Fruit fly (Drosophila melanogaster) Kc167 (cell line): ENCODE data around the gene CG7115.

ENCODE experiments used
- Myc ChIP-seq: fragments of >200 bp; optimal IDR thresholded peaks from 2 replicates; lab custom pipeline; 2017; ENCODE audit warnings: missing external identifiers
- Sin3A ChIP-seq: fragments of >200 bp; optimal IDR thresholded peaks from 2 replicates; lab custom pipeline; 2018; ENCODE audit warnings: missing external identifiers
- h ChIP-seq: fragments of >200 bp; optimal IDR thresholded peaks from 3 replicates; lab custom pipeline; 2018; ENCODE audit warnings: missing external identifiers
- insv ChIP-seq: fragments of >200 bp; optimal IDR thresholded peaks from 3 replicates; lab custom pipeline; 2018; ENCODE audit warnings: missing external identifiers
- psq ChIP-seq: fragments of >200 bp; optimal IDR thresholded peaks from 2 replicates; lab custom pipeline; 2017; ENCODE audit warnings: missing external identifiers
- ttk ChIP-seq: sonication (Bioruptor generic); optimal IDR thresholded peaks from 2 replicates; lab custom pipeline; 2017; ENCODE audit warnings: missing external identifiers

Gene CG7115

dm6 chr2L:7820851-7821250 lies at the start of gene CG7115:
Gene CG7115 (plus strand): TSS chr2L:7821151.
- TF ChIP-seq psq (no peak), insv (lab: Kevin White, UChicago) (no peak), ttk (lab: Kevin White, UChicago) (no peak)

dm6 chr2L:7771891-7772290 lies 49.1 kb upstream of the CG7115 start:
- TF ChIP-seq Myc (lab: Kevin White, UChicago) (no peak), insv (lab: Kevin White, UChicago) (no peak), psq (no peak), h (no peak), ttk (lab: Kevin White, UChicago) (no peak), Sin3A (lab: Kevin White, UChicago) (no peak)

dm6 chr2L:7775260-7775659 lies 45.7 kb upstream of the CG7115 start:
- TF ChIP-seq insv (lab: Kevin White, UChicago) (no peak), Myc (lab: Kevin White, UChicago) (no peak), ttk (lab: Kevin White, UChicago) (no peak), psq (no peak), h (no peak), Sin3A (lab: Kevin White, UChicago) (no peak)

dm6 chr2L:7777979-7778692 lies 42.8 kb upstream of the CG7115 start, which contains the start of gene CG7179:
Gene CG7179 (minus strand): TSS chr2L:7778029.
- no peak for TF ChIP-seq insv (lab: Kevin White, UChicago)
- no peak for TF ChIP-seq Myc (lab: Kevin White, UChicago)
- TF ChIP-seq psq: no peak
- TF ChIP-seq h: no peak
- no peak for TF ChIP-seq ttk (lab: Kevin White, UChicago)
- no peak for TF ChIP-seq Sin3A (lab: Kevin White, UChicago)

- TF ChIP-seq Myc (lab: Kevin White, UChicago): no peak
- TF ChIP-seq h: no peak
- no peak for TF ChIP-seq Sin3A (lab: Kevin White, UChicago)
- TF ChIP-seq insv (lab: Kevin White, UChicago): no peak
- no peak for TF ChIP-seq ttk (lab: Kevin White, UChicago)
- no peak for TF ChIP-seq psq
These were observed 41.2 kb upstream of the CG7115 start, which contains the start of gene Uro for dm6 chr2L:7779785-7780184. Gene Uro (plus strand): TSS chr2L:7780085.

- TF ChIP-seq h (no peak), Sin3A (lab: Kevin White, UChicago) (no peak), psq (no peak), ttk (lab: Kevin White, UChicago) (no peak), insv (lab: Kevin White, UChicago) (no peak), Myc (lab: Kevin White, UChicago) (no peak)
These were observed 39.8 kb upstream of the CG7115 start, which contains the start of gene CG7164 for dm6 chr2L:7781165-7781564. Gene CG7164 (plus strand): TSS chr2L:7781465.

dm6 chr2L:7782788-7783401 lies 38.1 kb upstream of the CG7115 start, which contains the start of gene Brd7-9:
Gene Brd7-9 (plus strand): TSS chr2L:7782865.
- TF ChIP-seq h (no peak), psq (no peak), ttk (lab: Kevin White, UChicago) (no peak), Myc (lab: Kevin White, UChicago) (no peak), insv (lab: Kevin White, UChicago) (no peak), Sin3A (lab: Kevin White, UChicago) (no peak)

- no peak for TF ChIP-seq psq
- TF ChIP-seq Sin3A (lab: Kevin White, UChicago): no peak
- TF ChIP-seq ttk (lab: Kevin White, UChicago): no peak
- TF ChIP-seq h: no peak
- TF ChIP-seq Myc (lab: Kevin White, UChicago): no peak
- TF ChIP-seq insv (lab: Kevin White, UChicago): no peak
These were observed 31.9 kb upstream of the CG7115 start for dm6 chr2L:7788952-7789466.

- TF ChIP-seq Myc (lab: Kevin White, UChicago) (no peak), h (no peak), psq (no peak), Sin3A (lab: Kevin White, UChicago) (no peak), insv (lab: Kevin White, UChicago) (no peak), ttk (lab: Kevin White, UChicago) (no peak)
These were observed 30.9 kb upstream of the CG7115 start for dm6 chr2L:7790081-7790447.

dm6 chr2L:7790448-7791355 lies 30.2 kb upstream of the CG7115 start, which contains the start of gene CG7149:
Gene CG7149 (minus strand): TSS chr2L:7790557.
- no peak for TF ChIP-seq psq
- no peak for TF ChIP-seq Myc (lab: Kevin White, UChicago)
- TF ChIP-seq ttk (lab: Kevin White, UChicago): no peak
- no peak for TF ChIP-seq h
- TF ChIP-seq insv (lab: Kevin White, UChicago): no peak
- no peak for TF ChIP-seq Sin3A (lab: Kevin White, UChicago)

- no peak for TF ChIP-seq Sin3A (lab: Kevin White, UChicago)
- no peak for TF ChIP-seq h
- TF ChIP-seq ttk (lab: Kevin White, UChicago): no peak
- TF ChIP-seq Myc (lab: Kevin White, UChicago): no peak
- TF ChIP-seq psq: no peak
- TF ChIP-seq insv (lab: Kevin White, UChicago): no peak
These were observed 29.6 kb upstream of the CG7115 start for dm6 chr2L:7791356-7791738.
